Worm (Caenorhabditis elegans): ENCODE measurements around the gene T23F11.4.

Gene T23F11.4

ce11 chrIII:4647878-4648277 lies 17.3 kb downstream of the T23F11.4 start, which contains the start of gene T23F11.6 (continued):
- TF ChIP-seq nhr-42 (GFP tag; IDR thresholded peaks at IDR 0.05): no peak
- peak; percentile 65 for TF ChIP-seq dmd-6 (GFP tag; IDR thresholded peaks at IDR 0.05)
- TF ChIP-seq mdl-1 (tag; optimal IDR thresholded peaks at IDR 0.05): peak in 1 of 2 experiments; percentile 1
- TF ChIP-seq nhr-77 (tag; optimal IDR thresholded peaks at IDR 0.05): no peak
- TF ChIP-seq ceh-62 (tag; optimal IDR thresholded peaks at IDR 0.05): no peak
- TF ChIP-seq lir-3 (tag; optimal IDR thresholded peaks at IDR 0.05): no peak
- no peak for TF ChIP-seq arid-1 (GFP tag; conservative IDR thresholded peaks at IDR 0.05)
- 0 out of 2 replicates have a peak, but pooled peaks have one; percentile 49 for TF ChIP-seq lin-1 (GFP tag; IDR thresholded peaks at IDR 0.05)
- TF ChIP-seq hlh-30 (tag; optimal IDR thresholded peaks at IDR 0.05; ENCODE audit: insufficient read depth): no peak
- no peak for TF ChIP-seq F37D6.2 (tag; optimal IDR thresholded peaks at IDR 0.05)
- TF ChIP-seq dve-1 (tag; optimal IDR thresholded peaks at IDR 0.05; ENCODE audit: insufficient read depth): peak; percentile 5
- no peak for TF ChIP-seq ZK546.5 (tag; optimal IDR thresholded peaks at IDR 0.05)
- TF ChIP-seq mxl-2 (GFP tag; conservative IDR thresholded peaks at IDR 0.05): no peak

DNA sequence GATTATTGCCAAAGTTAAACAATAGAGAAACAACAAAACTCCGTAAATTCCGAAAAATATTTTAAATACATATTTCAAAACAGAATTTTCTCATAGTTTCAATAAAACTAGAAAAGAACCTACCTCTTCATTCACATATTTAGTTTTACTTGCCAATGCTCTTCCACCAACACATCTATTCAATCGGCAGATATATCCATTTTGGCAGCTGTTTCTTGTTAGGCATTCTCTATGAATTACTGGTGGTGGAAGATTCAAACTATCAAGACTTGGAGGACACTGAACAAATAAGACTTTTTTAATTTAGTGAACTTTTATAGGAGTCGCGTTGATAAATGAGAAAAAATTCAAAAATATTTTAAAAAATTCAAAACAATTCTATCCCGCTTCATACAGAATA lies 17.8 kb downstream of the T23F11.4 start:
- TF ChIP-seq lin-13 (GFP tag; optimal IDR thresholded peaks at IDR 0.05) (no peak), fos-1 (tag; optimal IDR thresholded peaks at IDR 0.05) (no peak), nhr-111 (GFP tag; optimal IDR thresholded peaks at IDR 0.05) (no peak), mdt-29 (GFP tag; IDR thresholded peaks at IDR 0.05) (no peak)

DNA sequence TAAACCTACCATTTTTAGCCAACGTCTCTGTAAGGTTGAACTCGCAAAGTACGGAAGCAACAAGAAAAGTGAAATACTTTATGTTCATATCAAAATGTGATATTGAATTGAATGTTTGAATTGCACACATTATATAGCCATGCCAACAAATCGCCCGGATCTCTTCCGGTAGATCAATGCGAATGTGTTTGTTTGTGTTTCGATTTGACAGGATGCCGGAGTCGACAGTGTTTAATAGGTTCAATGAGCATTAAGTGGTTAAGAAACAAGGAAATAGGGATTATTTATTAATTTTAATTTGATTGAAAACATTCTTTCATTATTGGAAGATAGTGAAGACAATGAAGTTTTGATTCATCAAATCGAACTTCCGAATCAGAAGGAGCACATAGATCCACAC lies 18.9 kb downstream of the T23F11.4 start, which contains the start of gene pqn-29:
Gene pqn-29 (minus strand): TSS at position 101 of the 400 bp plus-strand sequence.
- TF ChIP-seq pha-4 (GFP tag; IDR thresholded peaks at IDR 0.05): no peak
- no peak for TF ChIP-seq pha-4 (tag; optimal IDR thresholded peaks at IDR 0.05)
- TF ChIP-seq Y48G9A.11 (GFP tag; IDR thresholded peaks at IDR 0.05): no peak

ce11 chrIII:4643262-4643661 lies 21.9 kb downstream of the T23F11.4 start, which contains the start of gene pfas-1:
Gene pfas-1 (minus strand): TSS chrIII:4643310.
- TF ChIP-seq php-3 (GFP tag; IDR thresholded peaks at IDR 0.05) (peak; percentile 91), nhr-25 (tag; optimal IDR thresholded peaks at IDR 0.05; ENCODE audit: borderline replicate concordance, insufficient read depth) (no peak), T20F7.1 (GFP tag; optimal IDR thresholded peaks at IDR 0.05) (peak; percentile 20), daf-16 (GFP tag; optimal IDR thresholded peaks at IDR 0.05) (no peak), daf-16 (tag; optimal IDR thresholded peaks at IDR 0.05) (peak; percentile 91), ceh-32 (tag; optimal IDR thresholded peaks at IDR 0.05; ENCODE audit: poor library complexity) (no peak), R02D3.7 (tag; optimal IDR thresholded peaks at IDR 0.05) (no peak), nhr-28 (tag; optimal IDR thresholded peaks at IDR 0.05) (peak; percentile 73), Y5F2A.4 (GFP tag; optimal IDR thresholded peaks at IDR 0.05) (no peak), lsy-2 (tag; optimal IDR thresholded peaks at IDR 0.05) (no peak), lin-15B (tag; optimal IDR thresholded peaks at IDR 0.05) (no peak), hlh-30 (tag; optimal IDR thresholded peaks at IDR 0.05; ENCODE audit: insufficient read depth) (no peak), F26F4.8 (GFP tag; conservative IDR thresholded peaks at IDR 0.05) (no peak), D1046.2 (GFP tag; IDR thresholded peaks at IDR 0.05) (no peak), unc-130 (GFP tag; optimal IDR thresholded peaks at IDR 0.05) (no peak), ceh-20 (GFP tag; IDR thresholded peaks at IDR 0.05) (no peak), lir-3 (tag; optimal IDR thresholded peaks at IDR 0.05) (no peak), ama-1 (optimal IDR thresholded peaks at IDR 0.05) (no peak), Y75B8A.6 (GFP tag; IDR thresholded peaks at IDR 0.05) (no peak), F49E8.2 (tag; optimal IDR thresholded peaks at IDR 0.05; ENCODE audit: borderline replicate concordance) (no peak), dpl-1 (GFP tag; optimal IDR thresholded peaks at IDR 0.05) (no peak), dmd-6 (GFP tag; IDR thresholded peaks at IDR 0.05) (peak; percentile 68), zip-11 (GFP tag; IDR thresholded peaks at IDR 0.05) (no peak), pqm-1 (tag; optimal IDR thresholded peaks at IDR 0.05) (peak; percentile 79), nhr-76 (tag; optimal IDR thresholded peaks at IDR 0.05) (no peak), hlh-11 (tag; optimal IDR thresholded peaks at IDR 0.05) (peak; percentile 41)
